Worm (Caenorhabditis elegans) whole organism, L2 larva: Measurements from ENCODE around the gene C10E2.1.

Experiments used
- C34F6.9 ChIP-seq: fragments of 150-350 bp; optimal IDR thresholded peaks from 2 replicates; lab custom pipeline; 2014; ENCODE audit warnings: missing biosample characterization, missing genetic modification characterization
- F13H6.1 ChIP-seq: sonication (generic microtip); optimal IDR thresholded peaks from 2 replicates; lab custom pipeline; 2016; ENCODE audit warnings: missing genetic modification characterization, missing compliant biosample characterization
- alr-1 ChIP-seq: fragments of 150-350 bp; optimal IDR thresholded peaks from 2 replicates; lab custom pipeline; 2014; ENCODE audit warnings: missing biosample characterization, missing genetic modification characterization
- aly-2 ChIP-seq: fragments of 150-350 bp; optimal IDR thresholded peaks from 2 replicates; lab custom pipeline; 2014; ENCODE audit warnings: missing biosample characterization, missing genetic modification characterization
- ama-1 ChIP-seq: fragments of 150-350 bp; optimal IDR thresholded peaks from 2 replicates; lab custom pipeline; 2018; ENCODE audit warnings: inconsistent platforms
- blmp-1 ChIP-seq: sonication (generic microtip); optimal IDR thresholded peaks from 2 replicates; lab custom pipeline; 2017; ENCODE audit warnings: missing genetic modification characterization, mild to moderate bottlenecking, missing compliant biosample characterization, antibody characterized with exemption, moderate library complexity; ENCODE audit not compliant: insufficient read depth
- crh-2 ChIP-seq: sonication (generic microtip); optimal IDR thresholded peaks from 2 replicates; lab custom pipeline; 2017; ENCODE audit warnings: missing biosample characterization, missing genetic modification characterization
- dmd-4 ChIP-seq: sonication (generic microtip); optimal IDR thresholded peaks from 2 replicates; lab custom pipeline; 2017; ENCODE audit warnings: missing biosample characterization, missing genetic modification characterization
- elt-1 ChIP-seq: fragments of 150-350 bp; optimal IDR thresholded peaks from 2 replicates; lab custom pipeline; 2014; ENCODE audit warnings: missing biosample characterization, missing genetic modification characterization
- fos-1 ChIP-seq: fragments of 150-350 bp; optimal IDR thresholded peaks from 2 replicates; lab custom pipeline; 2014; ENCODE audit warnings: missing biosample characterization, missing genetic modification characterization
- gmeb-1 ChIP-seq: fragments of 150-350 bp; optimal IDR thresholded peaks from 2 replicates; lab custom pipeline; 2014; ENCODE audit warnings: missing biosample characterization, missing genetic modification characterization
- lin-11 ChIP-seq: fragments of 150-350 bp; sonication (generic microtip); optimal IDR thresholded peaks from 2 replicates; lab custom pipeline; 2014; ENCODE audit warnings: missing biosample characterization, missing genetic modification characterization, inconsistent platforms, mixed read lengths
- lin-13 ChIP-seq: fragments of 150-350 bp; optimal IDR thresholded peaks from 2 replicates; lab custom pipeline; 2014; ENCODE audit warnings: missing biosample characterization, missing genetic modification reagents, missing genetic modification characterization
- lsy-2 ChIP-seq, 2 experiments: fragments of 150-350 bp in 1 of 2; sonication (generic microtip) in 1 of 2; optimal IDR thresholded peaks; 2 replicates each; lab custom pipeline; 2014 to 2017; ENCODE audit warnings: missing biosample characterization in 2 of 2, missing genetic modification characterization in 2 of 2
- mab-5 ChIP-seq: fragments of 150-350 bp; optimal IDR thresholded peaks from 2 replicates; lab custom pipeline; 2014; ENCODE audit warnings: missing biosample characterization, missing genetic modification characterization
- mdl-1 ChIP-seq, 2 experiments: fragments of 150-350 bp in 1 of 2; sonication (generic microtip) in 1 of 2; optimal IDR thresholded peaks; 2 replicates each; lab custom pipeline; 2017; ENCODE audit warnings: missing biosample characterization in 2 of 2, missing genetic modification characterization in 2 of 2
- nhr-10 ChIP-seq: sonication (generic microtip); optimal IDR thresholded peaks from 2 replicates; lab custom pipeline; 2017; ENCODE audit warnings: missing biosample characterization, missing genetic modification characterization
- nhr-11 ChIP-seq: fragments of 150-350 bp; optimal IDR thresholded peaks from 2 replicates; lab custom pipeline; 2014; ENCODE audit warnings: missing biosample characterization, missing genetic modification characterization
- nhr-129 ChIP-seq: fragments of 150-350 bp; optimal IDR thresholded peaks from 2 replicates; lab custom pipeline; 2014; ENCODE audit warnings: missing biosample characterization, missing genetic modification characterization
- nhr-21 ChIP-seq: fragments of 150-350 bp; optimal IDR thresholded peaks from 2 replicates; lab custom pipeline; 2014; ENCODE audit warnings: missing biosample characterization, missing genetic modification characterization
- nhr-23 ChIP-seq: fragments of 150-350 bp; optimal IDR thresholded peaks from 2 replicates; lab custom pipeline; 2014; ENCODE audit warnings: missing biosample characterization, missing genetic modification reagents, missing genetic modification characterization
- nhr-25 ChIP-seq: fragments of 150-350 bp; sonication (generic microtip); optimal IDR thresholded peaks from 3 replicates; lab custom pipeline; 2014; ENCODE audit warnings: missing biosample characterization, missing genetic modification characterization
- nhr-6 ChIP-seq: fragments of 150-350 bp; optimal IDR thresholded peaks from 2 replicates; lab custom pipeline; 2014; ENCODE audit warnings: missing biosample characterization, missing genetic modification characterization
- nhr-77 ChIP-seq: fragments of 150-350 bp; optimal IDR thresholded peaks from 2 replicates; lab custom pipeline; 2014; ENCODE audit warnings: missing biosample characterization, missing genetic modification characterization
- sem-4 ChIP-seq: fragments of 150-350 bp; optimal IDR thresholded peaks from 2 replicates; lab custom pipeline; 2014; ENCODE audit warnings: missing biosample characterization, missing genetic modification reagents, missing genetic modification characterization
- skn-1 ChIP-seq: sonication (generic microtip); optimal IDR thresholded peaks from 2 replicates; lab custom pipeline; 2017; ENCODE audit warnings: missing biosample characterization, missing genetic modification characterization
- sma-3 ChIP-seq: sonication (generic microtip); optimal IDR thresholded peaks from 2 replicates; lab custom pipeline; 2016; ENCODE audit warnings: missing genetic modification reagents, missing genetic modification characterization, missing compliant biosample characterization
- sma-9 ChIP-seq, 2 experiments: fragments of 150-350 bp in 1 of 2; sonication (generic microtip) in 1 of 2; optimal IDR thresholded peaks; 2 replicates each; lab custom pipeline; 2014 to 2016; ENCODE audit warnings: missing genetic modification characterization in 2 of 2, mild to moderate bottlenecking in 1 of 2, missing biosample characterization in 1 of 2, missing compliant biosample characterization in 1 of 2, missing genetic modification reagents in 1 of 2, moderate library complexity in 1 of 2
- unc-39 ChIP-seq: fragments of 150-350 bp; optimal IDR thresholded peaks from 2 replicates; lab custom pipeline; 2014; ENCODE audit warnings: missing biosample characterization, missing genetic modification characterization
- unc-55 ChIP-seq: fragments of 150-350 bp; sonication (generic microtip); optimal IDR thresholded peaks from 3 replicates; lab custom pipeline; 2014; ENCODE audit warnings: missing biosample characterization, missing genetic modification reagents, missing genetic modification characterization
- unc-62 ChIP-seq: fragments of 150-350 bp; optimal IDR thresholded peaks from 2 replicates; lab custom pipeline; 2014; ENCODE audit warnings: missing biosample characterization, missing genetic modification reagents, missing genetic modification characterization
- ztf-11 ChIP-seq: sonication (generic microtip); optimal IDR thresholded peaks from 2 replicates; lab custom pipeline; 2017; ENCODE audit warnings: missing biosample characterization, missing genetic modification characterization

C10E2.1 gene

ce11 chrX:16782797-16783259 is 20.2 kb downstream of the C10E2.1 start, which contains the start of gene T01C8.3:
Gene T01C8.3 (minus strand): TSS chrX:16783209.
- no peak for TF ChIP-seq unc-39 (tag; lab: Kevin White, UChicago)
- TF ChIP-seq alr-1 (tag; lab: Kevin White, UChicago): no peak
- no peak for TF ChIP-seq nhr-6 (tag; lab: Kevin White, UChicago)

ce11 chrX:16784038-16784437 is 21.4 kb downstream of the C10E2.1 start:
- TF ChIP-seq lin-11 (tag; lab: Kevin White, UChicago): no peak
- peak; percentile 14 for TF ChIP-seq nhr-25 (tag; lab: Kevin White, UChicago)
- peak; percentile 17 for TF ChIP-seq sma-9 (GFP tag; optimal IDR thresholded peaks at IDR 0.05; lab: Kevin White, UChicago)
- TF ChIP-seq sma-9 (tag; optimal IDR thresholded peaks at IDR 0.05; lab: Kevin White, UChicago): no peak
- TF ChIP-seq crh-2: peak; percentile 19

- TF ChIP-seq ztf-11 (tag; lab: Kevin White, UChicago): no peak
- no peak for TF ChIP-seq nhr-21 (tag; lab: Kevin White, UChicago)
- peak; percentile 57 for TF ChIP-seq sma-9 (GFP tag; optimal IDR thresholded peaks at IDR 0.05; lab: Kevin White, UChicago)
- TF ChIP-seq sma-9 (tag; optimal IDR thresholded peaks at IDR 0.05; lab: Kevin White, UChicago): no peak
- peak; percentile 60 for TF ChIP-seq nhr-129
- TF ChIP-seq nhr-10 (tag; lab: Kevin White, UChicago): no peak
- TF ChIP-seq blmp-1 (tag; lab: Kevin White, UChicago): peak; percentile 89
- TF ChIP-seq nhr-23 (tag; lab: Kevin White, UChicago): no peak
- peak; percentile 13 for TF ChIP-seq ama-1 (lab: Kevin White, UChicago)
- peak; percentile 17 for TF ChIP-seq sma-3 (GFP tag; lab: Kevin White, UChicago)
- TF ChIP-seq lsy-2 (tag; optimal IDR thresholded peaks at IDR 0.05; lab: Kevin White, UChicago): no peak
- peak; percentile 60 for TF ChIP-seq nhr-25 (tag; lab: Kevin White, UChicago)
- no peak for TF ChIP-seq sem-4 (tag; lab: Kevin White, UChicago)
Measured at ce11 chrX:16786021-16786488, 23.4 kb downstream of the C10E2.1 start, which contains the start of gene T01C8.2. Gene T01C8.2 (plus strand): TSS chrX:16786438.

- no peak for TF ChIP-seq mab-5 (tag; lab: Kevin White, UChicago)
- TF ChIP-seq nhr-21 (tag; lab: Kevin White, UChicago): no peak
- no peak for TF ChIP-seq blmp-1 (tag; lab: Kevin White, UChicago)
- TF ChIP-seq unc-62 (GFP tag; lab: Kevin White, UChicago): no peak
- no peak for TF ChIP-seq sma-3 (GFP tag; lab: Kevin White, UChicago)
- TF ChIP-seq skn-1 (tag; lab: Kevin White, UChicago): no peak
- no peak for TF ChIP-seq F13H6.1
- no peak for TF ChIP-seq fos-1 (tag; lab: Kevin White, UChicago)
- no peak for TF ChIP-seq nhr-10 (tag; lab: Kevin White, UChicago)
- no peak for TF ChIP-seq lin-13 (GFP tag; lab: Kevin White, UChicago)
- TF ChIP-seq unc-39 (tag; lab: Kevin White, UChicago): no peak
- no peak for TF ChIP-seq C34F6.9 (tag; lab: Kevin White, UChicago)
- no peak for TF ChIP-seq unc-55 (GFP tag; lab: Kevin White, UChicago)
- TF ChIP-seq nhr-6 (tag; lab: Kevin White, UChicago): no peak
- no peak for TF ChIP-seq elt-1 (tag; lab: Kevin White, UChicago)
- no peak for TF ChIP-seq nhr-23 (tag; lab: Kevin White, UChicago)
- no peak for TF ChIP-seq nhr-77 (tag; lab: Kevin White, UChicago)
- TF ChIP-seq nhr-25 (tag; lab: Kevin White, UChicago): no peak
Measured at ce11 chrX:16787152-16787551, 24.5 kb downstream of the C10E2.1 start.

- TF ChIP-seq unc-39 (tag; lab: Kevin White, UChicago) (no peak), nhr-11 (no peak), F13H6.1 (no peak), nhr-21 (tag; lab: Kevin White, UChicago) (no peak), mab-5 (tag; lab: Kevin White, UChicago) (no peak), dmd-4 (tag; lab: Kevin White, UChicago) (no peak), blmp-1 (tag; lab: Kevin White, UChicago) (no peak), fos-1 (tag; lab: Kevin White, UChicago) (no peak), gmeb-1 (tag; lab: Kevin White, UChicago) (no peak), crh-2 (no peak), aly-2 (no peak), lin-13 (GFP tag; lab: Kevin White, UChicago) (no peak), mdl-1 (tag; optimal IDR thresholded peaks at IDR 0.05; lab: Kevin White, UChicago) (no peak)
- TF ChIP-seq, all 48 proteins: peak for 0
Measured at ce11 chrX:16792700-16793176, 30.1 kb downstream of the C10E2.1 start, which contains the start of gene got-1.2. Gene got-1.2 (minus strand): TSS chrX:16793126.
